Fruit fly (Drosophila melanogaster): ENCODE measurements around the gene CG33298.

The CG33298 gene

dm6 chr2L:9495418-9495779 is at the start of gene CG33298:
TSS of gene CG33298 (plus strand) at chr2L:9495474.
- TF ChIP-seq noc (tag; optimal IDR thresholded peaks at IDR 0.05), result no peak

- TF ChIP-seq noc (tag; optimal IDR thresholded peaks at IDR 0.05), result no peak
Measured at dm6 chr2L:9445753-9446152, 49.5 kb upstream of the CG33298 start.

- no peak for TF ChIP-seq noc (tag; optimal IDR thresholded peaks at IDR 0.05)
Measured at dm6 chr2L:9446398-9446945, 48.8 kb upstream of the CG33298 start.

- no peak for TF ChIP-seq noc (tag; optimal IDR thresholded peaks at IDR 0.05)
Measured at dm6 chr2L:9447816-9448215, 47.5 kb upstream of the CG33298 start.

- no peak for TF ChIP-seq noc (tag; optimal IDR thresholded peaks at IDR 0.05)
Measured at dm6 chr2L:9448322-9449256, 46.7 kb upstream of the CG33298 start.

- TF ChIP-seq noc (tag; optimal IDR thresholded peaks at IDR 0.05), result peak; percentile 99
Measured at dm6 chr2L:9449257-9449972, 45.9 kb upstream of the CG33298 start.

- TF ChIP-seq noc (tag; optimal IDR thresholded peaks at IDR 0.05), result no peak
Measured at dm6 chr2L:9452959-9453358, 42.3 kb upstream of the CG33298 start.

- no peak for TF ChIP-seq noc (tag; optimal IDR thresholded peaks at IDR 0.05)
Measured at dm6 chr2L:9454369-9455054, 40.8 kb upstream of the CG33298 start.

- no peak for TF ChIP-seq noc (tag; optimal IDR thresholded peaks at IDR 0.05)
Measured at dm6 chr2L:9455157-9455556, 40.1 kb upstream of the CG33298 start.

- TF ChIP-seq noc (tag; optimal IDR thresholded peaks at IDR 0.05), result no peak
Measured at dm6 chr2L:9457456-9457855, 37.8 kb upstream of the CG33298 start.

- TF ChIP-seq noc (tag; optimal IDR thresholded peaks at IDR 0.05), result no peak
Measured at dm6 chr2L:9457865-9458264, 37.4 kb upstream of the CG33298 start.

dm6 chr2L:9459372-9460091 is 35.7 kb upstream of the CG33298 start:
- TF ChIP-seq noc (tag; optimal IDR thresholded peaks at IDR 0.05), result peak; percentile 32

dm6 chr2L:9460092-9460473 is 35.2 kb upstream of the CG33298 start:
- TF ChIP-seq noc (tag; optimal IDR thresholded peaks at IDR 0.05), result no peak

dm6 chr2L:9464455-9465063 is 30.7 kb upstream of the CG33298 start:
- no peak for TF ChIP-seq noc (tag; optimal IDR thresholded peaks at IDR 0.05)

dm6 chr2L:9467392-9467791 is 27.9 kb upstream of the CG33298 start:
- no peak for TF ChIP-seq noc (tag; optimal IDR thresholded peaks at IDR 0.05)
